Worm (Caenorhabditis elegans) whole organism, L4 larva: ENCODE data around the gene R13D11.10.

Experiments
- D1046.2 ChIP-seq: fragments of 200-800 bp; sonication (Bioruptor generic); IDR thresholded peaks from 2 replicates; pipeline ENCODE4 v1.3.6; 2022; ENCODE audit warnings: missing genetic modification characterization, missing compliant biosample characterization
- ZK546.5 ChIP-seq, 2 experiments: sonication (generic microtip); optimal IDR thresholded peaks; 2 replicates each; lab custom pipeline; 2017; ENCODE audit warnings: missing biosample characterization in 2 of 2, missing genetic modification characterization in 2 of 2
- aha-1 ChIP-seq: fragments of 150-350 bp; peaks from one replicate; lab custom pipeline; 2014; ENCODE audit warnings: missing biosample characterization, missing genetic modification characterization
- ceh-32 ChIP-seq: sonication (generic microtip); optimal IDR thresholded peaks from 2 replicates; lab custom pipeline; 2016; ENCODE audit warnings: mild to moderate bottlenecking, missing genetic modification characterization, missing compliant biosample characterization; ENCODE audit not compliant: poor library complexity
- ces-1 ChIP-seq: fragments of 150-350 bp; sonication (generic microtip); optimal IDR thresholded peaks from 4 replicates; lab custom pipeline; 2014; ENCODE audit warnings: missing biosample characterization, missing genetic modification reagents, missing genetic modification characterization
- ctbp-1 ChIP-seq: fragments of 200-800 bp; sonication (Bioruptor generic); IDR thresholded peaks from 2 replicates; pipeline ENCODE4 v1.3.6; 2022; ENCODE audit warnings: missing genetic modification reagents, missing genetic modification characterization, missing compliant biosample characterization
- daf-19 ChIP-seq: fragments of 200-800 bp; sonication (Bioruptor generic); conservative IDR thresholded peaks from 2 replicates; pipeline ENCODE4 v1.3.6; 2022; ENCODE audit warnings: missing genetic modification characterization, missing compliant biosample characterization
- duxl-1 ChIP-seq: sonication (generic microtip); optimal IDR thresholded peaks from 2 replicates; lab custom pipeline; 2016; ENCODE audit warnings: mild to moderate bottlenecking, missing genetic modification characterization, moderate library complexity, missing compliant biosample characterization; ENCODE audit not compliant: poor library complexity
- dve-1 ChIP-seq: sonication (generic microtip); optimal IDR thresholded peaks from 2 replicates; lab custom pipeline; 2017; ENCODE audit warnings: antibody characterized with exemption, mild to moderate bottlenecking, missing genetic modification characterization, missing compliant biosample characterization; ENCODE audit not compliant: insufficient read depth
- fkh-10 ChIP-seq: fragments of 150-350 bp; optimal IDR thresholded peaks from 2 replicates; lab custom pipeline; 2014; ENCODE audit warnings: missing biosample characterization, missing genetic modification reagents, missing genetic modification characterization
- hif-1 ChIP-seq, 2 experiments: sonication (generic microtip); optimal IDR thresholded peaks; 2 replicates each; lab custom pipeline; 2016 to 2017; ENCODE audit warnings: missing compliant biosample characterization in 2 of 2, missing genetic modification characterization in 2 of 2, missing genetic modification reagents in 2 of 2, missing genotype in 2 of 2, mild to moderate bottlenecking in 1 of 2
- hlh-11 ChIP-seq: fragments of 200-800 bp; sonication (Bioruptor generic); optimal IDR thresholded peaks from 2 replicates; lab custom pipeline; 2018; ENCODE audit warnings: mild to moderate bottlenecking, missing genetic modification characterization, missing compliant biosample characterization
- hmg-1.1 ChIP-seq: fragments of 200-800 bp; sonication (Bioruptor generic); IDR thresholded peaks from 2 replicates; pipeline ENCODE4 v1.3.6; 2022; ENCODE audit warnings: missing genetic modification reagents, missing genetic modification characterization, missing compliant biosample characterization
- lin-13 ChIP-seq: fragments of 150-350 bp; optimal IDR thresholded peaks from 2 replicates; lab custom pipeline; 2014; ENCODE audit warnings: missing biosample characterization, missing genetic modification reagents, missing genetic modification characterization
- madf-9 ChIP-seq: fragments of 200-800 bp; sonication (Bioruptor generic); conservative IDR thresholded peaks from 2 replicates; pipeline ENCODE4 v1.3.6; 2022; ENCODE audit warnings: missing genetic modification reagents, missing genetic modification characterization, missing compliant biosample characterization
- mdt-29 ChIP-seq: fragments of 200-800 bp; sonication (Bioruptor generic); IDR thresholded peaks from 2 replicates; pipeline ENCODE4 v1.3.6; 2022; ENCODE audit warnings: missing genetic modification reagents, missing genetic modification characterization, missing compliant biosample characterization
- mxl-2 ChIP-seq: fragments of 200-800 bp; sonication (Bioruptor generic); conservative IDR thresholded peaks from 2 replicates; pipeline ENCODE4 v1.3.6; 2022; ENCODE audit warnings: missing genetic modification reagents, missing genetic modification characterization, missing compliant biosample characterization
- mxl-3 ChIP-seq: fragments of 200-800 bp; sonication (Bioruptor generic); optimal IDR thresholded peaks from 2 replicates; lab custom pipeline; 2018; ENCODE audit warnings: mild to moderate bottlenecking, missing genetic modification characterization, missing compliant biosample characterization
- nhr-10 ChIP-seq: fragments of 150-350 bp; optimal IDR thresholded peaks from 2 replicates; lab custom pipeline; 2014; ENCODE audit warnings: missing biosample characterization, missing genetic modification characterization
- nhr-102 ChIP-seq: sonication (generic microtip); optimal IDR thresholded peaks from 2 replicates; lab custom pipeline; 2016; ENCODE audit warnings: mild to moderate bottlenecking, missing genetic modification characterization, moderate library complexity, missing compliant biosample characterization
- nhr-11 ChIP-seq: fragments of 150-350 bp; optimal IDR thresholded peaks from 2 replicates; lab custom pipeline; 2014; ENCODE audit warnings: missing biosample characterization, missing genetic modification characterization
- nhr-41 ChIP-seq: fragments of 200-800 bp; sonication (Bioruptor generic); IDR thresholded peaks from 2 replicates; pipeline ENCODE4 v1.3.6; 2022; ENCODE audit warnings: missing genetic modification reagents, missing genetic modification characterization, missing compliant biosample characterization
- nhr-6 ChIP-seq: fragments of 150-350 bp; optimal IDR thresholded peaks from 2 replicates; lab custom pipeline; 2014; ENCODE audit warnings: missing biosample characterization, missing genetic modification characterization
- rbr-2 ChIP-seq: sonication (generic microtip); optimal IDR thresholded peaks from 2 replicates; lab custom pipeline; 2016; ENCODE audit warnings: missing genotype, missing genetic modification characterization, missing compliant biosample characterization
- snpc-4 ChIP-seq: fragments of 150-350 bp; optimal IDR thresholded peaks from 2 replicates; lab custom pipeline; 2014; ENCODE audit warnings: missing biosample characterization, missing genetic modification characterization
- unc-39 ChIP-seq: sonication (generic microtip); optimal IDR thresholded peaks from 2 replicates; lab custom pipeline; 2017; ENCODE audit warnings: missing biosample characterization, missing genetic modification characterization
- unc-62 ChIP-seq, 3 experiments: fragments of 150-350 bp in 1 of 3; sonication (generic microtip); optimal IDR thresholded peaks in 2 of 3; peaks in 1 of 3; 1 replicate in 1 of 3; 2 replicates in 2 of 3; lab custom pipeline; 2014 to 2017; ENCODE audit warnings: missing biosample characterization in 3 of 3, missing genetic modification characterization in 3 of 3, missing genetic modification reagents in 3 of 3, missing genotype in 1 of 3
- zip-11 ChIP-seq: fragments of 200-800 bp; sonication (Bioruptor generic); IDR thresholded peaks from 2 replicates; pipeline ENCODE4 v1.3.6; 2022; ENCODE audit warnings: missing genetic modification characterization, missing compliant biosample characterization
- zip-2 ChIP-seq: fragments of 150-350 bp; optimal IDR thresholded peaks from 2 replicates; lab custom pipeline; 2014; ENCODE audit warnings: missing biosample characterization, missing genetic modification characterization

R13D11.10 gene

ce11 chrV:817182-817581 is 4.2 kb upstream of the R13D11.10 start, which contains the start of gene R13D11.1:
R13D11.1 (plus strand) TSS chrV:817482.
- TF ChIP-seq unc-39 (no peak), madf-9 (no peak), snpc-4 (no peak), duxl-1 (tag; lab: Kevin White, UChicago) (no peak), nhr-10 (tag; lab: Kevin White, UChicago) (no peak), nhr-6 (tag; lab: Kevin White, UChicago) (no peak)

- TF ChIP-seq nhr-41 (GFP tag; lab: Robert Waterston, UW) (no peak), hmg-1.1 (GFP tag; lab: Robert Waterston, UW) (no peak), D1046.2 (no peak), mdt-29 (GFP tag; lab: Robert Waterston, UW) (no peak), lin-13 (GFP tag; lab: Kevin White, UChicago) (no peak), nhr-102 (no peak), ceh-32 (tag; lab: Kevin White, UChicago) (no peak)
Measured at ce11 chrV:814716-815115, 1.7 kb upstream of the R13D11.10 start, which contains the start of gene R13D11.3. R13D11.3 (plus strand) TSS chrV:815016.

ce11 chrV:810281-810862 is 2.6 kb downstream of the R13D11.10 start, which contains the start of gene R13D11.4:
R13D11.4 (plus strand) TSS chrV:810812.
- peak; percentile 29 for TF ChIP-seq ces-1 (GFP tag; lab: Kevin White, UChicago)
- TF ChIP-seq hlh-11 (tag; lab: Kevin White, UChicago), result no peak
- TF ChIP-seq ctbp-1, result 0 out of 2 replicates have a peak, but pooled peaks have one; percentile 29
- peak; percentile 25 for TF ChIP-seq rbr-2
- TF ChIP-seq ZK546.5 (tag; optimal IDR thresholded peaks at IDR 0.05; lab: Kevin White, UChicago), result no peak
- TF ChIP-seq nhr-11 (tag; lab: Kevin White, UChicago), result no peak
- no peak for TF ChIP-seq zip-11 (GFP tag; lab: Robert Waterston, UW)
- peak; percentile 27 for TF ChIP-seq fkh-10 (GFP tag; lab: Kevin White, UChicago)
- no peak for TF ChIP-seq hif-1 (tag; optimal IDR thresholded peaks at IDR 0.05; lab: Kevin White, UChicago)
- no peak for TF ChIP-seq daf-19 (GFP tag; lab: Robert Waterston, UW)
- no peak for TF ChIP-seq zip-2 (tag; lab: Kevin White, UChicago)

ce11 chrV:808260-808659 is 4.7 kb downstream of the R13D11.10 start:
- TF ChIP-seq unc-62 (GFP tag; optimal IDR thresholded peaks at IDR 0.05 in 1 of 2; lab: Kevin White, UChicago), result peak in 1 of 2 experiments; percentile 90
- no peak for TF ChIP-seq unc-62 (tag; optimal IDR thresholded peaks at IDR 0.05; lab: Kevin White, UChicago)
- TF ChIP-seq dve-1 (tag; lab: Kevin White, UChicago), result no peak

- TF ChIP-seq aha-1 (tag; lab: Kevin White, UChicago) (peak; percentile 66), mxl-3 (GFP tag; lab: Kevin White, UChicago) (no peak), unc-62 (GFP tag; optimal IDR thresholded peaks at IDR 0.05 in 1 of 2; lab: Kevin White, UChicago) (peak in 1 of 2 experiments; percentile 91), unc-62 (tag; optimal IDR thresholded peaks at IDR 0.05; lab: Kevin White, UChicago) (no peak)
Measured at ce11 chrV:804485-804884, 8.5 kb downstream of the R13D11.10 start, which contains the start of gene nhr-270. nhr-270 (minus strand) TSS chrV:804741.

- TF ChIP-seq aha-1 (tag; lab: Kevin White, UChicago) (peak; percentile 92), mxl-2 (no peak)
Measured at ce11 chrV:803472-803871, 9.5 kb downstream of the R13D11.10 start.
